Fruit fly (Drosophila melanogaster): ENCODE data around the gene IA-2.

The IA-2 gene

DNA sequence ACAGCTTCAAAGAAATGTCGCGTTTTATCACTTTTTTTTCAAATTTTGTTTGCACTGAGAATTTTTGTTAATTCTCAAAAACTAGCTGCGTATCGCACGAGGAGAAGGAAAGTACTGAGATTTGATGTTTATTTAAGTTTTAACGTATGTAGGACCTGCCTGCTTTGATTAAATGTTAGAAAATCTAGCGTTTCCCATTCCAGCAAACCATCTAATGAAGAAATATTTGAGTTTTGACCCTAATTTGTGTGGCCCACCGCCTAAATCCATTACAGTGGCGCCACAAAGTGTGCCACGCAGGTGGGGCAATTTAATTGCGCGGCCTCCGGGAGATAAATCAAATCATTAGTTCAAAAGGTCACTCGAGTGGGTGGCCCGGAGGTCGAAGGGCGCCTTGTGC, 21.1 kb downstream of the IA-2 start, which contains the start of gene CG4375:
Gene CG4375 (minus strand): TSS at position 101 of the 400 bp plus-strand sequence.
- TF ChIP-seq CG17801 (GFP tag; optimal IDR thresholded peaks at IDR 0.05; ENCODE audit: partially characterized antibody) = no peak

DNA sequence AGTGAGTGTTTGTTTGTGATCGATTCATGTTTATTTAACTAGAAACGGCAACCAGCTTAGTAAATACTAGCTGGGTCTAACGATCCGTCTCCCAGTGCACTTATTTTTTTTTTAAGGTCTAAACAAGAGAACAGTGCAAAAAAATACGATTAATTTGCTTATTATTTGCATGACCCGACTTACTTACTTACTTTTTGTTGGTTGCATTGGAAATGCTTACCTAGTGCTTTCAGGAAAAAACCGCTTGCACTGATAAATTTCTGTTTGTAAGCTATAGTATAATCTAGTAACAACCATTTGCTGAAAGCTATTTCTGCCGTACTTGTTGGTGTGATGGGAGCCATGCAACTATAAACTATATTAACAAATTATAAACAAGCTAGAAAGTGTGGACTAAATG, 38.9 kb downstream of the IA-2 start:
- no peak for TF ChIP-seq CG17801 (GFP tag; optimal IDR thresholded peaks at IDR 0.05; ENCODE audit: partially characterized antibody)

DNA sequence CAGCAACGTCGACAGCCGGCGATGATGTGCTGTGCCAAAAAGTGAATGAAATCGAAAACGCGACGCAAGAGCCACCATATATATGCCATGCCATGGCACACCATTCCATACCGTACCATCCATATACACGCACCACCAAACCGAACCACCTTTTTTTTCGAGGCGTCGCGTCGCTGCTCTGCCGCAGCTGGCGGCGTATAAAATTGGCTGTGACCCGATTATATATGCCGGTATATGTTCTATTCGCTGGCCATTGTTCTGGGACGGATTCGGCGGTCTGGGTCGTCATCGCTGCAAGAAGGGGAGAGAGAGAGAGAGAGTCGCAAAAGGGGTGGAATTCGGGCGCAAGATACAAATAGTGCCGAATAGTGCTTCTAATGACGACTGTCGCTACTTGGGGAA, 40.0 kb downstream of the IA-2 start:
- TF ChIP-seq CG17801 (GFP tag; optimal IDR thresholded peaks at IDR 0.05; ENCODE audit: partially characterized antibody) = peak; percentile 9

DNA sequence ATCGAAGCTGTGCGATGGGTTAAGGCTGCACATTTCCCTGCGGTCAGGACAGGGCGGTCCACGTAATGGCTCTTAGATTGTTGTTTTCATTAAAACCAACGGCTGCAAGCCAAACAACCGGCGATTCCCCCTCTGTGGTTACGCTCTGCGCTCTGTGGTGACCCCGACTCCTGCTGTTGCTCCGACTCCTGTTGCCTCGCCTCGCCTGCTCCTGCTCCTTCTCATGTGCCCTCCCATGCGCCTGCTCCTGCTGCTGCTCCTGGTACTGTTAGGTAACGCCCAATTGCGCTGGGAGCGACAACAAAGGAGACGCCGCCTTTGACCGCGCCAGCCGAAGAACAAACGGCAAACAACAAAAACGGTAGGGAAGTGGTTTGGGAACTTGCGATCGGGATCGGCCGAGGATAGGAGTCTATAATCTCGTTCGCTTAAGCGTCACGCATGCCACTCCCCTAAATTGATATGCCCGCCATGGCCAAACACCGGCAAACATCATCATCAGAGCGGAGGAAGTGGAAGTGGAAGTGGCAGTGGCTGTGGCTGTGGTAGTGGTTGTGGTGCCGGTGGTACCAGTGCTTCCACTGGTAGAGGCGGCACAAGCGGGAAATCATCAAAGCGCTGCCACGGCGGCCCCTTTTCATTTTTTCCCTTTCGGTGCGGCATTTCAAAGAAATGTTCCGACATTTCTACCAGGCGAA, 40.6 kb downstream of the IA-2 start:
- TF ChIP-seq CG17801 (GFP tag; optimal IDR thresholded peaks at IDR 0.05; ENCODE audit: partially characterized antibody) = no peak

DNA sequence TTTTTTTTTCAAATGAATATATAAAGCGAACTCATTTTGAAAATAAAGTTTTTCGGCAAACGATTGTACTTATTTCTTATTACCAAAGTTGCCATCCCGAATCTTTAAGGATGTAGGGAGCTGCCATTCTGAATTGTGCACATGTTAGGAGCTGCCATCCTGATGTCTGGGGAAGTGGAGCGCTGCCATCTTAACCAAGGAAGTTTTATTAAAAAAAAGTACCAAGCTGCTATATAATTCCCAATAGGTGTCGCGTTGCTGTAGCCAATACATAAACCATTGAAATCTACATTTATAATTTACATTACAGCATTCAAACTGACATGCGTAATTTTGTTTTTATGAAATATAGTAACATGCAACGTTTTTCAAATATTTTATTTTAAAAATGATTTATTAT, 41.3 kb downstream of the IA-2 start:
- TF ChIP-seq CG17801 (GFP tag; optimal IDR thresholded peaks at IDR 0.05; ENCODE audit: partially characterized antibody) = no peak

DNA sequence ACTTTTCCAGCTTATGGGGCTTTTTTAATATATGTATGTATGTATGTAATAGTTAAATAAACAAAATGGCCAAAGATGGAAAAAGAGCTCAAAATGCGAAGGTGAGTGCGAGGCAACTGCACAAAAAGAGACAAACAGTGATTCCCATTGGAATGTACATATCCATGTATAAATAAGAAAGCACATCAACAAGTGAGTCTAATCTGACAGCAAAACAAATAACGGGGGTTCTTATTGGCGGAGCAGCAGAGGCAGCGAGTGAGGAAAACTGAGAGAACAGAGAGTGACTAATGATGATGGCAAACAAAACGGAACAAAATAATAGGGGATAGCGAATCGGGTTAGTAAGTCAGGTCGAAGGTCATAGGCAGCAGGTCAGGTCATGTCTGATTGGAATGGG, 73.7 kb downstream of the IA-2 start:
- TF ChIP-seq CG17801 (GFP tag; optimal IDR thresholded peaks at IDR 0.05; ENCODE audit: partially characterized antibody) = no peak

DNA sequence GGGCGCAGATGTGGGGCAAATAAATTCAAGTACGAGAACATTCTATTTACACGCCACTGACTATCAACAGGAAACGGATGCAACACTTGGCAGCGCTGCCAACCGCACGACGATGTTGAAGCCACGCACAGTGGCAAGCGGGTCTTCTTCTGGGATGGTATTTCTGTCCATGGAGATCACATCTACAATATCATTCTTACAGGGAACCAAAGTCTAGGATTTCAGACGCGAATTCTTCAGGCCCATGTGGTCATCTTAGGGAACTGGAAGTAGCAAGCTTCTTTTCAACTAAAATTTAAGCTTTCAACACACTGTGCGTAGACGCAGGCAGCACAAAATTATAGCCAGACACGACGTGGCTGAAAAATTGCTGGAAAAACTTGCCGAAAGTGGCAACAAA, 84.0 kb downstream of the IA-2 start:
- TF ChIP-seq CG17801 (GFP tag; optimal IDR thresholded peaks at IDR 0.05; ENCODE audit: partially characterized antibody) = no peak

Measured in ovary, adult (tissue).